Worm (Caenorhabditis elegans): ENCODE data around the gene F57G12.2.

ce11 chrX:12181606-12182005, 21.8 kb upstream of the F57G12.2 start:
- TF ChIP-seq him-1 (tag; optimal IDR thresholded peaks at IDR 0.05) (no peak), W03F9.2 (tag; optimal IDR thresholded peaks at IDR 0.05) (no peak), dao-5 (tag; optimal IDR thresholded peaks at IDR 0.05) (no peak)

All from whole organism, L4/young adult.